Worm (Caenorhabditis elegans): Measurements from ENCODE around the gene T07G12.5.

T07G12.5 gene

ce11 chrIV:10576624-10577023, 31.7 kb upstream of the T07G12.5 start:
- TF ChIP-seq hsf-1 (GFP tag; IDR thresholded peaks at IDR 0.05) (no peak), B0336.3 (GFP tag; IDR thresholded peaks at IDR 0.05) (no peak), F23B12.7 (tag; optimal IDR thresholded peaks at IDR 0.05; ENCODE audit: insufficient read depth) (no peak), ceh-79 (tag; optimal IDR thresholded peaks at IDR 0.05) (no peak), lin-54 (GFP tag; optimal IDR thresholded peaks at IDR 0.05) (no peak), somi-1 (GFP tag; optimal IDR thresholded peaks at IDR 0.05) (no peak), lin-35 (GFP tag; optimal IDR thresholded peaks at IDR 0.05) (no peak), nfya-1 (tag; optimal IDR thresholded peaks at IDR 0.05; ENCODE audit: borderline replicate concordance, insufficient read depth) (no peak), unc-130 (GFP tag; optimal IDR thresholded peaks at IDR 0.05) (no peak), B0261.1 (tag; optimal IDR thresholded peaks at IDR 0.05) (no peak), ama-1 (optimal IDR thresholded peaks at IDR 0.05) (no peak), ama-1 (GFP tag; optimal IDR thresholded peaks at IDR 0.05) (no peak)

ce11 chrIV:10576050-10576449, 31.1 kb upstream of the T07G12.5 start, which contains the start of gene efn-2:
Gene efn-2, plus strand, starts transcription at chrIV:10576350.
- TF ChIP-seq snpc-1.3 (tag; optimal IDR thresholded peaks at IDR 0.05; ENCODE audit: insufficient read depth) = no peak
- no peak for TF ChIP-seq attf-6 (GFP tag; IDR thresholded peaks at IDR 0.05)
- no peak for TF ChIP-seq mel-28 (tag; optimal IDR thresholded peaks at IDR 0.05; ENCODE audit: borderline replicate concordance)
- no peak for TF ChIP-seq attf-5 (GFP tag; optimal IDR thresholded peaks at IDR 0.05)
- no peak for TF ChIP-seq hmg-20 (GFP tag; IDR thresholded peaks at IDR 0.05)
- TF ChIP-seq K11D2.4 (GFP tag; IDR thresholded peaks at IDR 0.05) = no peak
- TF ChIP-seq F52B5.7 (tag; optimal IDR thresholded peaks at IDR 0.05) = no peak
- TF ChIP-seq nhr-90 (tag; optimal IDR thresholded peaks at IDR 0.05) = no peak
- no peak for TF ChIP-seq nhr-120 (GFP tag; IDR thresholded peaks at IDR 0.05)
- no peak for TF ChIP-seq F57A8.1 (GFP tag; optimal IDR thresholded peaks at IDR 0.05)
- TF ChIP-seq F10E7.11 (tag; optimal IDR thresholded peaks at IDR 0.05) = no peak
- no peak for TF ChIP-seq unc-130 (GFP tag; optimal IDR thresholded peaks at IDR 0.05)
- TF ChIP-seq B0261.1 (tag; optimal IDR thresholded peaks at IDR 0.05) = no peak
- TF ChIP-seq chd-7 (tag; optimal IDR thresholded peaks at IDR 0.05) = no peak
- no peak for TF ChIP-seq lag-1 (GFP tag; IDR thresholded peaks at IDR 0.05)
- TF ChIP-seq zfh-2 (GFP tag; conservative IDR thresholded peaks at IDR 0.05) = no peak
- no peak for TF ChIP-seq F22D6.2 (tag; optimal IDR thresholded peaks at IDR 0.05)

ce11 chrIV:10574471-10574870, 29.5 kb upstream of the T07G12.5 start:
- TF ChIP-seq ceh-58 (GFP tag; IDR thresholded peaks at IDR 0.05) (no peak), ceh-91 (GFP tag; IDR thresholded peaks at IDR 0.05) (no peak), sdz-38 (tag; optimal IDR thresholded peaks at IDR 0.05) (no peak), nfyb-1 (GFP tag; IDR thresholded peaks at IDR 0.05) (no peak)

- TF ChIP-seq gei-17 (GFP tag; optimal IDR thresholded peaks at IDR 0.05) = no peak
Observed at ce11 chrIV:10573471-10573870, 28.5 kb upstream of the T07G12.5 start.

- TF ChIP-seq cebp-2 (GFP tag; IDR thresholded peaks at IDR 0.05) (no peak), F39B2.1 (GFP tag; IDR thresholded peaks at IDR 0.05) (no peak)
Observed at ce11 chrIV:10571020-10571419, 26.1 kb upstream of the T07G12.5 start.
